Worm (Caenorhabditis elegans) whole organism, young adult: Measurements from ENCODE around the gene timm-17B.1.
A peak's percentile ranks its signal among the peaks of the same experiment; 100 is the strongest.

ENCODE experiments used
- B0019.2 ChIP-seq: fragments of 200-800 bp; sonication (Bioruptor generic); conservative IDR thresholded peaks from 2 replicates; pipeline ENCODE4 v1.3.6; 2022; ENCODE audit warnings: missing genetic modification reagents, missing genetic modification characterization, missing compliant biosample characterization
- B0035.1 ChIP-seq: sonication (generic microtip); optimal IDR thresholded peaks from 2 replicates; lab custom pipeline; 2016; ENCODE audit warnings: missing genetic modification characterization, mild to moderate bottlenecking, missing compliant biosample characterization, missing genotype, missing genetic modification reagents
- B0261.1 ChIP-seq: sonication (generic microtip); optimal IDR thresholded peaks from 2 replicates; lab custom pipeline; 2016; ENCODE audit warnings: mild to moderate bottlenecking, missing genetic modification characterization, moderate library complexity, missing compliant biosample characterization
- B0336.3 ChIP-seq: fragments of 200-800 bp; sonication (Bioruptor generic); IDR thresholded peaks from 2 replicates; pipeline ENCODE4 v1.3.6; 2022; ENCODE audit warnings: missing genetic modification characterization, missing compliant biosample characterization
- F10E7.11 ChIP-seq: sonication (generic microtip); optimal IDR thresholded peaks from 2 replicates; lab custom pipeline; 2017; ENCODE audit warnings: mild to moderate bottlenecking, missing genetic modification characterization, moderate library complexity, missing compliant biosample characterization
- F22D6.2 ChIP-seq: sonication (generic microtip); optimal IDR thresholded peaks from 2 replicates; lab custom pipeline; 2016; ENCODE audit warnings: mild to moderate bottlenecking, missing genetic modification characterization, missing compliant biosample characterization
- F52B5.7 ChIP-seq: sonication (generic microtip); optimal IDR thresholded peaks from 2 replicates; lab custom pipeline; 2016; ENCODE audit warnings: mild to moderate bottlenecking, missing genetic modification characterization, missing compliant biosample characterization
- T26A5.8 ChIP-seq: sonication (generic microtip); optimal IDR thresholded peaks from 2 replicates; lab custom pipeline; 2016; ENCODE audit warnings: missing genetic modification characterization, missing compliant biosample characterization
- Y56A3A.18 ChIP-seq: fragments of 200-800 bp; sonication (Bioruptor generic); IDR thresholded peaks from 2 replicates; pipeline ENCODE4 v1.3.6; 2022; ENCODE audit warnings: missing genetic modification reagents, missing genetic modification characterization, missing compliant biosample characterization
- Y79H2A.3 ChIP-seq: fragments of 200-800 bp; sonication (Bioruptor generic); conservative IDR thresholded peaks from 2 replicates; pipeline ENCODE4 v1.3.6; 2022; ENCODE audit warnings: missing genetic modification reagents, missing genetic modification characterization, missing compliant biosample characterization
- akir-1 ChIP-seq: fragments of 200-800 bp; sonication (Bioruptor generic); optimal IDR thresholded peaks from 2 replicates; lab custom pipeline; 2018; ENCODE audit warnings: mild to moderate bottlenecking, missing genetic modification characterization, moderate library complexity, missing compliant biosample characterization
- athp-1 ChIP-seq: sonication (generic microtip); optimal IDR thresholded peaks from 2 replicates; lab custom pipeline; 2017; ENCODE audit warnings: mild to moderate bottlenecking, missing genetic modification characterization, missing compliant biosample characterization
- attf-5 ChIP-seq: fragments of 200-800 bp; sonication (Bioruptor generic); optimal IDR thresholded peaks from 2 replicates; lab custom pipeline; 2018; ENCODE audit warnings: mild to moderate bottlenecking, missing genetic modification characterization, missing compliant biosample characterization
- ccch-3 ChIP-seq: fragments of 200-800 bp; sonication (Bioruptor generic); optimal IDR thresholded peaks from 2 replicates; lab custom pipeline; 2018; ENCODE audit warnings: mild to moderate bottlenecking, missing genetic modification characterization, missing compliant biosample characterization
- ceh-79 ChIP-seq: sonication (generic microtip); optimal IDR thresholded peaks from 2 replicates; lab custom pipeline; 2017; ENCODE audit warnings: mild to moderate bottlenecking, missing genetic modification characterization, missing compliant biosample characterization
- ceh-91 ChIP-seq: fragments of 200-800 bp; sonication (Bioruptor generic); IDR thresholded peaks from 2 replicates; pipeline ENCODE4 v1.3.6; 2022; ENCODE audit warnings: missing genetic modification reagents, missing genetic modification characterization, missing compliant biosample characterization
- dpff-1 ChIP-seq: sonication (generic microtip); optimal IDR thresholded peaks from 2 replicates; lab custom pipeline; 2017; ENCODE audit warnings: mild to moderate bottlenecking, missing genetic modification characterization, missing compliant biosample characterization
- efl-1 ChIP-seq: fragments of 150-350 bp; optimal IDR thresholded peaks from 2 replicates; lab custom pipeline; 2014; ENCODE audit warnings: missing biosample characterization, missing genetic modification reagents, missing genetic modification characterization
- egl-18 ChIP-seq: fragments of 200-800 bp; sonication (Bioruptor generic); IDR thresholded peaks from 2 replicates; pipeline ENCODE4 v1.3.6; 2022; ENCODE audit warnings: missing genetic modification reagents, missing genetic modification characterization, missing compliant biosample characterization
- egrh-3 ChIP-seq: fragments of 200-800 bp; sonication (Bioruptor generic); IDR thresholded peaks from 2 replicates; pipeline ENCODE4 v1.3.6; 2022; ENCODE audit warnings: missing genetic modification reagents, missing genetic modification characterization, missing compliant biosample characterization
- fkh-3 ChIP-seq: sonication (generic microtip); optimal IDR thresholded peaks from 2 replicates; lab custom pipeline; 2016; ENCODE audit warnings: mild to moderate bottlenecking, missing genetic modification characterization, missing compliant biosample characterization
- hrde-1 ChIP-seq: sonication (generic microtip); optimal IDR thresholded peaks from 2 replicates; lab custom pipeline; 2016; ENCODE audit warnings: missing genetic modification characterization, mild to moderate bottlenecking, missing compliant biosample characterization, moderate library complexity, missing genotype, missing genetic modification reagents, borderline replicate concordance
- hsf-1 ChIP-seq: fragments of 200-800 bp; sonication (Bioruptor generic); IDR thresholded peaks from 2 replicates; pipeline ENCODE4 v1.3.6; 2022; ENCODE audit warnings: missing genetic modification reagents, missing genetic modification characterization, missing compliant biosample characterization
- lag-1 ChIP-seq: fragments of 200-800 bp; sonication (Bioruptor generic); IDR thresholded peaks from 2 replicates; pipeline ENCODE4 v1.3.6; 2022; ENCODE audit warnings: missing genetic modification reagents, missing genetic modification characterization, missing compliant biosample characterization
- let-526 ChIP-seq: fragments of 200-800 bp; sonication (Bioruptor generic); IDR thresholded peaks from 2 replicates; pipeline ENCODE4 v1.3.6; 2022; ENCODE audit warnings: missing genetic modification reagents, missing genetic modification characterization, missing compliant biosample characterization
- let-607 ChIP-seq, 2 experiments: fragments of 200-800 bp in 1 of 2; sonication (Bioruptor generic) in 1 of 2; sonication (generic microtip) in 1 of 2; optimal IDR thresholded peaks; 2 replicates each; lab custom pipeline; 2016 to 2018; ENCODE audit warnings: mild to moderate bottlenecking in 2 of 2, missing compliant biosample characterization in 2 of 2, missing genetic modification characterization in 2 of 2, moderate library complexity in 2 of 2, missing genotype in 1 of 2
- madf-10 ChIP-seq: sonication (generic microtip); optimal IDR thresholded peaks from 2 replicates; lab custom pipeline; 2016; ENCODE audit warnings: mild to moderate bottlenecking, missing genetic modification characterization, missing compliant biosample characterization
- mcd-1 ChIP-seq: fragments of 200-800 bp; sonication (Bioruptor generic); IDR thresholded peaks from 2 replicates; pipeline ENCODE4 v1.3.6; 2022; ENCODE audit warnings: missing genetic modification reagents, missing genetic modification characterization, missing compliant biosample characterization
- nfya-2 ChIP-seq: fragments of 200-800 bp; sonication (Bioruptor generic); IDR thresholded peaks from 2 replicates; pipeline ENCODE4 v1.3.6; 2022; ENCODE audit warnings: missing genetic modification reagents, missing genetic modification characterization, missing compliant biosample characterization
- nfyb-1 ChIP-seq: fragments of 200-800 bp; sonication (Bioruptor generic); IDR thresholded peaks from 2 replicates; pipeline ENCODE4 v1.3.6; 2022; ENCODE audit warnings: missing genetic modification reagents, missing genetic modification characterization, missing compliant biosample characterization
- nhr-27 ChIP-seq: fragments of 200-800 bp; sonication (Bioruptor generic); optimal IDR thresholded peaks from 2 replicates; lab custom pipeline; 2018; ENCODE audit warnings: mild to moderate bottlenecking, missing genetic modification characterization, moderate library complexity, missing compliant biosample characterization
- pbrm-1 ChIP-seq: fragments of 200-800 bp; sonication (Bioruptor generic); IDR thresholded peaks from 2 replicates; pipeline ENCODE4 v1.3.6; 2022; ENCODE audit warnings: missing genetic modification reagents, missing genetic modification characterization, missing compliant biosample characterization
- rcor-1 ChIP-seq: fragments of 200-800 bp; sonication (Bioruptor generic); IDR thresholded peaks from 2 replicates; pipeline ENCODE4 v1.3.6; 2022; ENCODE audit warnings: missing genetic modification reagents, missing genetic modification characterization, missing compliant biosample characterization
- rpc-1 ChIP-seq, 2 experiments: fragments of 150-350 bp in 1 of 2; sonication (generic microtip) in 1 of 2; optimal IDR thresholded peaks; 2 replicates each; lab custom pipeline; 2014 to 2018; ENCODE audit warnings: missing biosample characterization in 1 of 2, missing genetic modification characterization in 1 of 2, missing genetic modification reagents in 1 of 2, missing genotype in 1 of 2
- snpc-1.1 ChIP-seq: sonication (generic microtip); optimal IDR thresholded peaks from 2 replicates; lab custom pipeline; 2017; ENCODE audit warnings: missing genetic modification characterization, mild to moderate bottlenecking, missing compliant biosample characterization, antibody characterized with exemption, moderate library complexity, missing genotype, missing genetic modification reagents; ENCODE audit not compliant: insufficient read depth
- somi-1 ChIP-seq: fragments of 200-800 bp; sonication (Bioruptor generic); optimal IDR thresholded peaks from 2 replicates; lab custom pipeline; 2018; ENCODE audit warnings: mild to moderate bottlenecking, missing genetic modification characterization, missing compliant biosample characterization
- unc-130 ChIP-seq: sonication (generic microtip); optimal IDR thresholded peaks from 2 replicates; lab custom pipeline; 2016; ENCODE audit warnings: missing genetic modification reagents, missing genetic modification characterization, missing compliant biosample characterization
- unc-62 ChIP-seq: fragments of 150-350 bp; optimal IDR thresholded peaks from 2 replicates; lab custom pipeline; 2014; ENCODE audit warnings: missing biosample characterization, missing genetic modification reagents, missing genetic modification characterization
- zfh-2 ChIP-seq: fragments of 200-800 bp; sonication (Bioruptor generic); conservative IDR thresholded peaks from 2 replicates; pipeline ENCODE4 v1.3.6; 2022; ENCODE audit warnings: missing genetic modification reagents, missing genetic modification characterization, missing compliant biosample characterization
- zim-3 ChIP-seq: sonication (generic microtip); optimal IDR thresholded peaks from 2 replicates; lab custom pipeline; 2017; ENCODE audit warnings: mild to moderate bottlenecking, missing genetic modification characterization, moderate library complexity, missing compliant biosample characterization
- ztf-22 ChIP-seq: fragments of 200-800 bp; sonication (Bioruptor generic); optimal IDR thresholded peaks from 2 replicates; lab custom pipeline; 2018; ENCODE audit warnings: mild to moderate bottlenecking, missing genetic modification characterization, moderate library complexity, missing compliant biosample characterization
- ztf-26 ChIP-seq: sonication (generic microtip); optimal IDR thresholded peaks from 2 replicates; lab custom pipeline; 2017; ENCODE audit warnings: missing genetic modification characterization, missing compliant biosample characterization

Gene timm-17B.1

DNA sequence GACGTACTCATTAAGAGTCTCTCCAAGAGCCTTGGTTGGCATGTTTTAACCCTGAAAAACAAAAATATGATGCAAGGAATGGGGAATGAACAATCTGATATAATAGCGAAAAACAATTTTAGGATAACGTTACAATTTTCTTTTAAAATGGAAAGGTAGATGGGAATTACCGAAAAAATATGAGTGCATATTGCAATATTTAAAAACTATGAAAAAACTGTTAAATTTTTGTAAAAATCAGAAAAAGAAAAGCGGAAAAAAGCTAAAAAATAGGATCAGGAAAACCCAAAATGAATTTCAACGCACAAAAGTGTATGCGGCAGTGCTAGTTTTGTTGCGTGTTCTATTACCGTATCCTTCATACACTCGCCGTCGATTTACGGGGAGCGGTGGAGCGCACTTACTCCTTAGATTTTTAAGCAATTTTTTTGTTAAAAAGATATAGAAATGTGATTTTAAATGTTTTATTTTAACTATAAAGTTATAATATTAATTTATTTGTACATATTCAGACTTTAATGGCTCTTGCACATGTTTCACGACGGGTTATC, 4.5 kb upstream of the timm-17B.1 start, which contains the start of the genes rpl-20 and Y17G9B.5 (continued):
- TF ChIP-seq hsf-1 (GFP tag; lab: Robert Waterston, UW) (peak; percentile 97), somi-1 (GFP tag; lab: Kevin White, UChicago) (peak; percentile 100), unc-62 (GFP tag; lab: Kevin White, UChicago) (peak; percentile 32), zim-3 (peak; percentile 84), lag-1 (GFP tag; lab: Robert Waterston, UW) (peak; percentile 90; the same call in 1 of the 2 replicates), ceh-91 (peak; percentile 99), Y79H2A.3 (GFP tag; lab: Robert Waterston, UW) (peak; percentile 97), nfyb-1 (GFP tag; lab: Robert Waterston, UW) (peak; percentile 99)

DNA sequence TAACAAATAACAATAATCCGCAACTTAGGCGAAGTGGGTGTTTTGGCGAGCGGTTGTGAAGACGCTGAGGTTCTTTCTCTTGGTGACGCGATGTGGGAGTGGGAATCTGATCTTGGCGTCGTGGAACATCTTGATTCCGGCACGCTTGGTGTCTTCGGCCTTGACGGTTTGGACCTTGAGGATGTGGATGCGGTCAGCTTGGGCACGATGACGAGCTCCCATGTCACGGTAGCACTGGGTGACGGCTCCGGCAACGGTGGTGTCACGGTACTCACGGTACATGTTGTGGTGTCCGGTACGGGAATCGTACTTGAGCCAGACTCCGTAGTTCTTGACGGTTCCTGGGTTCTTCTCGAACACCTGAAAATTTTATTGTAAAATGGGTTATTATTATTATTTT, 3.9 kb upstream of the timm-17B.1 start:
- TF ChIP-seq dpff-1 (tag; lab: Kevin White, UChicago): no peak
- no peak for TF ChIP-seq zim-3
- TF ChIP-seq nfyb-1 (GFP tag; lab: Robert Waterston, UW): peak; percentile 5; the same call in 1 of the 2 replicates
- 0 out of 2 replicates have a peak, but pooled peaks have one; percentile 4 for TF ChIP-seq egrh-3 (GFP tag; lab: Robert Waterston, UW)
- TF ChIP-seq akir-1 (GFP tag; lab: Kevin White, UChicago): no peak
- peak; percentile 75 for TF ChIP-seq zfh-2 (GFP tag; lab: Robert Waterston, UW)

DNA sequence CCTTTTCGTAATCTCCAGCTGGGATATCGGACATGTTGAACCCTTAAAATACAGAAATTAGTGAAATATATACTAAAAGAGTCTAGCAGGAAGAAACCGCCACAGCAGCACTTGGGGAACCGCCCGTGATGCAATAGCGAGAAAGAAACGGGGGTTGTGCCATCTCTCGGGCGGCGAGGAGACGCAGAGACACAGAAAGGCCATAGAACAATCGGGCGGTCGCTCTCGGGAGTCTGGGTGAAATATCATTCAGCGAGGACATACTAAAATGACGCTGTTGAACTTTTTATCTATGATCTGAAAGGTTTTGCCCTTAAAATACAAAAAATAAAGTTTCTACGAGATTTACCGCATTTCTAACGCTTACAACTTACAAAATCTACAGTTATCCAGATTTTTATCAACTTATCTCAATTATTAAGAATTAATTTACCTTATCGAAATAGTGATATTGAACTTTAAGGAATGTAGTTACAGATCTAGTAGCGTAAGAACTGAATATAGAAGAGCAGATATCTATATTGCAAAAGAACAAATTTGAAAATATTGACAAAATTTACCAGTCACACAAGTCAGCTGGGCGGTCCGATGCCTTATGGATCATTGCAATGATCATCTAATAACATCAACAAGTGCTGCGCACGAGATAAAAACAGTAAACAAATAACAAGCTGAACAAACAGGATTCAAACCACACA, 3.3 kb upstream of the timm-17B.1 start, which contains the start of gene cyc-2.1:
Gene cyc-2.1, minus strand, starts transcription at position 605 of the 698 bp plus-strand sequence.
- TF ChIP-seq athp-1: peak; percentile 70
- no peak for TF ChIP-seq ceh-79 (tag; lab: Kevin White, UChicago)
- TF ChIP-seq ccch-3 (GFP tag; lab: Kevin White, UChicago): no peak
- peak; percentile 5 for TF ChIP-seq efl-1 (GFP tag; lab: Kevin White, UChicago)
- peak; percentile 83 for TF ChIP-seq hsf-1 (GFP tag; lab: Robert Waterston, UW)
- TF ChIP-seq B0336.3: peak; percentile 88
- TF ChIP-seq egl-18 (GFP tag; lab: Robert Waterston, UW): 0 out of 2 replicates have a peak, but pooled peaks have one; percentile 4
- no peak for TF ChIP-seq T26A5.8 (tag; lab: Kevin White, UChicago)
- TF ChIP-seq unc-130 (GFP tag; lab: Kevin White, UChicago): peak; percentile 43
- no peak for TF ChIP-seq madf-10 (tag; lab: Kevin White, UChicago)
- no peak for TF ChIP-seq zim-3
- TF ChIP-seq pbrm-1 (GFP tag; lab: Robert Waterston, UW): peak; percentile 52
- TF ChIP-seq attf-5 (GFP tag; lab: Kevin White, UChicago): peak; percentile 92
- peak; percentile 20 for TF ChIP-seq B0261.1
- 0 out of 2 replicates have a peak, but pooled peaks have one; percentile 19 for TF ChIP-seq nfya-2 (GFP tag; lab: Robert Waterston, UW)
- TF ChIP-seq fkh-3 (tag; lab: Kevin White, UChicago): no peak
- no peak for TF ChIP-seq F10E7.11
- peak; percentile 47; the same call in 1 of the 2 replicates for TF ChIP-seq Y56A3A.18 (GFP tag; lab: Robert Waterston, UW)
- peak in 1 of 2 experiments; percentile 58 for TF ChIP-seq let-607 (tag; optimal IDR thresholded peaks at IDR 0.05; lab: Kevin White, UChicago)
- TF ChIP-seq B0035.1: no peak
- peak; percentile 62 for TF ChIP-seq snpc-1.1
- TF ChIP-seq ztf-22 (GFP tag; lab: Kevin White, UChicago): no peak
- peak; percentile 94 for TF ChIP-seq hrde-1 (tag; lab: Kevin White, UChicago)
- no peak for TF ChIP-seq F22D6.2 (tag; lab: Kevin White, UChicago)
- TF ChIP-seq let-526: no peak
- TF ChIP-seq rpc-1 (optimal IDR thresholded peaks at IDR 0.05; lab: Kevin White, UChicago): no peak
- TF ChIP-seq rpc-1 (tag; optimal IDR thresholded peaks at IDR 0.05; lab: Kevin White, UChicago): no peak
- TF ChIP-seq rcor-1 (GFP tag; lab: Robert Waterston, UW): peak; percentile 61; the same call in 1 of the 2 replicates
- TF ChIP-seq nhr-27 (tag; lab: Kevin White, UChicago): peak; percentile 55
- peak; percentile 37 for TF ChIP-seq F52B5.7
- peak; percentile 81 for TF ChIP-seq mcd-1 (GFP tag; lab: Robert Waterston, UW)
- no peak for TF ChIP-seq B0019.2 (GFP tag; lab: Robert Waterston, UW)
- TF ChIP-seq ztf-26 (tag; lab: Kevin White, UChicago): peak; percentile 72
